Worm (Caenorhabditis elegans) whole organism, young adult: ENCODE results near the gene C05B5.17.

Experiments
- B0035.1 ChIP-seq: sonication (generic microtip); optimal IDR thresholded peaks from 2 replicates; lab custom pipeline; 2016; ENCODE audit warnings: missing genetic modification characterization, mild to moderate bottlenecking, missing compliant biosample characterization, missing genotype, missing genetic modification reagents
- C06A6.2 ChIP-seq: fragments of 200-800 bp; sonication (Bioruptor generic); conservative IDR thresholded peaks from 2 replicates; pipeline ENCODE4 v1.3.6; 2022; ENCODE audit warnings: missing genetic modification characterization, missing compliant biosample characterization
- D2030.7 ChIP-seq: fragments of 200-800 bp; sonication (Bioruptor generic); IDR thresholded peaks from 2 replicates; pipeline ENCODE4 v1.3.6; 2022; ENCODE audit warnings: missing genetic modification reagents, missing genetic modification characterization, missing compliant biosample characterization
- F22D6.2 ChIP-seq: sonication (generic microtip); optimal IDR thresholded peaks from 2 replicates; lab custom pipeline; 2016; ENCODE audit warnings: mild to moderate bottlenecking, missing genetic modification characterization, missing compliant biosample characterization
- F37B4.10 ChIP-seq: fragments of 200-800 bp; sonication (Bioruptor generic); IDR thresholded peaks from 2 replicates; pipeline ENCODE4 v1.3.6; 2022; ENCODE audit warnings: missing genetic modification characterization, missing compliant biosample characterization
- F39B2.1 ChIP-seq: fragments of 200-800 bp; sonication (Bioruptor generic); IDR thresholded peaks from 2 replicates; pipeline ENCODE4 v1.3.6; 2022; ENCODE audit warnings: missing genetic modification reagents, missing genetic modification characterization, missing compliant biosample characterization
- T07F8.4 ChIP-seq: sonication (generic microtip); optimal IDR thresholded peaks from 2 replicates; lab custom pipeline; 2016; ENCODE audit warnings: mild to moderate bottlenecking, missing genetic modification characterization, moderate library complexity, missing compliant biosample characterization
- Y67H2A.10 ChIP-seq: fragments of 200-800 bp; sonication (Bioruptor generic); conservative IDR thresholded peaks from 2 replicates; pipeline ENCODE4 v1.3.6; 2022; ENCODE audit warnings: missing genetic modification reagents, missing genetic modification characterization, missing compliant biosample characterization
- Y79H2A.3 ChIP-seq: fragments of 200-800 bp; sonication (Bioruptor generic); conservative IDR thresholded peaks from 2 replicates; pipeline ENCODE4 v1.3.6; 2022; ENCODE audit warnings: missing genetic modification reagents, missing genetic modification characterization, missing compliant biosample characterization
- atf-7 ChIP-seq: sonication (generic microtip); optimal IDR thresholded peaks from 2 replicates; lab custom pipeline; 2017; ENCODE audit warnings: mild to moderate bottlenecking, missing genetic modification characterization, missing compliant biosample characterization
- attf-5 ChIP-seq: fragments of 200-800 bp; sonication (Bioruptor generic); optimal IDR thresholded peaks from 2 replicates; lab custom pipeline; 2018; ENCODE audit warnings: mild to moderate bottlenecking, missing genetic modification characterization, missing compliant biosample characterization
- cebp-1 ChIP-seq, 2 experiments: fragments of 200-800 bp in 1 of 2; sonication (Bioruptor generic) in 1 of 2; sonication (generic microtip) in 1 of 2; IDR thresholded peaks in 1 of 2; optimal IDR thresholded peaks in 1 of 2; 2 replicates each; pipeline versions ENCODE4 v1.3.6 to Lab custom; 2017 to 2022; ENCODE audit warnings: missing compliant biosample characterization in 2 of 2, missing genetic modification characterization in 2 of 2, mild to moderate bottlenecking in 1 of 2, missing genetic modification reagents in 1 of 2, moderate library complexity in 1 of 2
- ceh-40 ChIP-seq: fragments of 200-800 bp; sonication (Bioruptor generic); IDR thresholded peaks from 2 replicates; pipeline ENCODE4 v1.3.6; 2022; ENCODE audit warnings: missing genetic modification characterization, missing compliant biosample characterization
- die-1 ChIP-seq: sonication (generic microtip); optimal IDR thresholded peaks from 2 replicates; lab custom pipeline; 2016; ENCODE audit warnings: missing genotype, mild to moderate bottlenecking, missing genetic modification characterization, missing compliant biosample characterization
- dpff-1 ChIP-seq: sonication (generic microtip); optimal IDR thresholded peaks from 2 replicates; lab custom pipeline; 2017; ENCODE audit warnings: mild to moderate bottlenecking, missing genetic modification characterization, missing compliant biosample characterization
- hlh-12 ChIP-seq: sonication (generic microtip); optimal IDR thresholded peaks from 2 replicates; lab custom pipeline; 2016; ENCODE audit warnings: missing genetic modification characterization, missing compliant biosample characterization
- hmg-1.2 ChIP-seq: fragments of 200-800 bp; sonication (Bioruptor generic); IDR thresholded peaks from 2 replicates; pipeline ENCODE4 v1.3.6; 2022; ENCODE audit warnings: missing genetic modification reagents, missing genetic modification characterization, missing compliant biosample characterization
- lsl-1 ChIP-seq: fragments of 200-800 bp; sonication (Bioruptor generic); optimal IDR thresholded peaks from 2 replicates; lab custom pipeline; 2018; ENCODE audit warnings: mild to moderate bottlenecking, missing genetic modification characterization, moderate library complexity, missing compliant biosample characterization
- madf-10 ChIP-seq: sonication (generic microtip); optimal IDR thresholded peaks from 2 replicates; lab custom pipeline; 2016; ENCODE audit warnings: mild to moderate bottlenecking, missing genetic modification characterization, missing compliant biosample characterization
- madf-8 ChIP-seq: fragments of 200-800 bp; sonication (Bioruptor generic); conservative IDR thresholded peaks from 2 replicates; pipeline ENCODE4 v1.3.6; 2022; ENCODE audit warnings: missing genetic modification reagents, missing genetic modification characterization, missing compliant biosample characterization
- nfyb-1 ChIP-seq: fragments of 200-800 bp; sonication (Bioruptor generic); IDR thresholded peaks from 2 replicates; pipeline ENCODE4 v1.3.6; 2022; ENCODE audit warnings: missing genetic modification reagents, missing genetic modification characterization, missing compliant biosample characterization
- nhr-120 ChIP-seq: fragments of 200-800 bp; sonication (Bioruptor generic); IDR thresholded peaks from 2 replicates; pipeline ENCODE4 v1.3.6; 2022; ENCODE audit warnings: missing genetic modification characterization, missing compliant biosample characterization
- nhr-80 ChIP-seq: sonication (generic microtip); optimal IDR thresholded peaks from 2 replicates; lab custom pipeline; 2016; ENCODE audit warnings: missing genetic modification characterization, missing compliant biosample characterization
- rcor-1 ChIP-seq: fragments of 200-800 bp; sonication (Bioruptor generic); IDR thresholded peaks from 2 replicates; pipeline ENCODE4 v1.3.6; 2022; ENCODE audit warnings: missing genetic modification reagents, missing genetic modification characterization, missing compliant biosample characterization
- snpc-3.4 ChIP-seq: sonication (generic microtip); optimal IDR thresholded peaks from 2 replicates; lab custom pipeline; 2017; ENCODE audit warnings: missing genetic modification characterization, mild to moderate bottlenecking, missing compliant biosample characterization, antibody characterized with exemption, moderate library complexity, missing genotype, missing genetic modification reagents
- snpc-4 ChIP-seq, 5 experiments: fragments of 150-350 bp in 1 of 5; sonication (generic microtip) in 4 of 5; optimal IDR thresholded peaks; 2 replicates each; lab custom pipeline; 2014 to 2018; ENCODE audit warnings: missing genetic modification characterization in 5 of 5, missing biosample characterization in 3 of 5, antibody characterized with exemption in 2 of 5, mild to moderate bottlenecking in 2 of 5, missing compliant biosample characterization in 2 of 5, missing genotype in 2 of 5, moderate library complexity in 2 of 5, missing genetic modification reagents in 1 of 5
- unc-62 ChIP-seq: fragments of 150-350 bp; optimal IDR thresholded peaks from 2 replicates; lab custom pipeline; 2014; ENCODE audit warnings: missing biosample characterization, missing genetic modification reagents, missing genetic modification characterization
- zim-3 ChIP-seq: sonication (generic microtip); optimal IDR thresholded peaks from 2 replicates; lab custom pipeline; 2017; ENCODE audit warnings: mild to moderate bottlenecking, missing genetic modification characterization, moderate library complexity, missing compliant biosample characterization
- ztf-28 ChIP-seq: fragments of 200-800 bp; sonication (Bioruptor generic); IDR thresholded peaks from 2 replicates; pipeline ENCODE4 v1.3.6; 2022; ENCODE audit warnings: missing genetic modification reagents, missing genetic modification characterization, missing compliant biosample characterization
- ztf-3 ChIP-seq: fragments of 200-800 bp; sonication (Bioruptor generic); optimal IDR thresholded peaks from 2 replicates; lab custom pipeline; 2018; ENCODE audit warnings: mild to moderate bottlenecking, missing genetic modification characterization, missing compliant biosample characterization

C05B5.17 gene

ce11 chrIII:9965444-9965843 is 33.7 kb downstream of the C05B5.17 start:
- no peak for TF ChIP-seq hlh-12 (tag; lab: Kevin White, UChicago)
- TF ChIP-seq unc-62: peak; percentile 72

ce11 chrIII:9964416-9964815 is 34.7 kb downstream of the C05B5.17 start:
- TF ChIP-seq madf-8 (GFP tag; lab: Robert Waterston, UW) (no peak), Y67H2A.10 (no peak), F39B2.1 (GFP tag; lab: Robert Waterston, UW) (no peak), C06A6.2 (GFP tag; lab: Robert Waterston, UW) (no peak), ztf-28 (no peak), lsl-1 (GFP tag; lab: Kevin White, UChicago) (no peak), madf-10 (tag; lab: Kevin White, UChicago) (no peak), Y79H2A.3 (GFP tag; lab: Robert Waterston, UW) (no peak)

- TF ChIP-seq nhr-120 (GFP tag; lab: Robert Waterston, UW) (no peak), ztf-3 (GFP tag; lab: Kevin White, UChicago) (no peak), zim-3 (no peak), F22D6.2 (tag; lab: Kevin White, UChicago) (no peak), B0035.1 (tag; lab: Kevin White, UChicago) (no peak), rcor-1 (GFP tag; lab: Robert Waterston, UW) (no peak), ceh-40 (no peak), T07F8.4 (tag; lab: Kevin White, UChicago) (no peak), atf-7 (tag; lab: Kevin White, UChicago) (peak; percentile 73), F37B4.10 (no peak), nfyb-1 (GFP tag; lab: Robert Waterston, UW) (0 out of 2 replicates have a peak, but pooled peaks have one; percentile 14), snpc-3.4 (tag; lab: Kevin White, UChicago) (no peak), D2030.7 (no peak)
- TF ChIP-seq, all 124 proteins: peak for 2
Observed at ce11 chrIII:9963447-9963846, 35.7 kb downstream of the C05B5.17 start.

- no peak for TF ChIP-seq rcor-1 (GFP tag; lab: Robert Waterston, UW)
- no peak for TF ChIP-seq die-1
- peak; percentile 54 for TF ChIP-seq nhr-80
- TF ChIP-seq unc-62: peak; percentile 6
- TF ChIP-seq atf-7 (tag; lab: Kevin White, UChicago): no peak
- no peak for TF ChIP-seq snpc-4 (GFP tag; optimal IDR thresholded peaks at IDR 0.05; lab: Kevin White, UChicago)
- peak in 1 of 4 experiments; percentile 9 for TF ChIP-seq snpc-4 (tag; optimal IDR thresholded peaks at IDR 0.05; lab: Kevin White, UChicago)
- no peak for TF ChIP-seq lsl-1 (GFP tag; lab: Kevin White, UChicago)
- peak; percentile 84 for TF ChIP-seq attf-5
- peak; percentile 97 for TF ChIP-seq cebp-1 (GFP tag; IDR thresholded peaks at IDR 0.05; lab: Robert Waterston, UW)
- peak; percentile 99 for TF ChIP-seq cebp-1 (tag; optimal IDR thresholded peaks at IDR 0.05; lab: Kevin White, UChicago)
Observed at ce11 chrIII:9956665-9957401, 42.3 kb downstream of the C05B5.17 start, which contains the start of gene alx-1. alx-1 (plus strand) TSS chrIII:9957351.

ce11 chrIII:9956123-9956522 is 43.0 kb downstream of the C05B5.17 start, which contains the start of gene mog-1:
mog-1 (minus strand) TSS chrIII:9956215.
- TF ChIP-seq dpff-1 (tag; lab: Kevin White, UChicago) (no peak), hmg-1.2 (peak; percentile 63; the same call in 1 of the 2 replicates)
